Fruit fly (Drosophila melanogaster): ENCODE results near the gene cher.

- TF ChIP-seq CG8478 (optimal IDR thresholded peaks at IDR 0.05) = no peak
- TF ChIP-seq CTCF (optimal IDR thresholded peaks at IDR 0.05) = no peak
These were observed 5.1 kb upstream of the cher start, which contains the start of gene CG17475 for dm6 chr3R:17130326-17130725.

Data from S2 (cell line).